Fruit fly (Drosophila melanogaster): Measurements from ENCODE around the gene Ir64a.

Gene Ir64a

dm6 chr3L:5382721-5383120, at the start of gene Ir64a:
Ir64a (minus strand) TSS chr3L:5382821.
- TF ChIP-seq jim (GFP tag; optimal IDR thresholded peaks at IDR 0.05) (no peak), Mio (GFP tag; optimal IDR thresholded peaks at IDR 0.05) (no peak), OdsH (GFP tag; optimal IDR thresholded peaks at IDR 0.05) (no peak), rgr (GFP tag; optimal IDR thresholded peaks at IDR 0.05) (no peak), Vsx2 (GFP tag; optimal IDR thresholded peaks at IDR 0.05; ENCODE audit: partially characterized antibody) (no peak), HLH106 (tag; optimal IDR thresholded peaks at IDR 0.05) (no peak), foxo (GFP tag; optimal IDR thresholded peaks at IDR 0.05) (no peak), dl (GFP tag; optimal IDR thresholded peaks at IDR 0.05; ENCODE audit: insufficient read depth in 1 of 2, partially characterized antibody in 2 of 2) (no peak), br (GFP tag; optimal IDR thresholded peaks at IDR 0.05) (no peak), N (GFP tag; optimal IDR thresholded peaks at IDR 0.05) (no peak), tai (GFP tag; optimal IDR thresholded peaks at IDR 0.05) (no peak), dmrt93B (GFP tag; optimal IDR thresholded peaks at IDR 0.05) (no peak)

dm6 chr3L:5423577-5424202, 41.1 kb upstream of the Ir64a start, which contains the start of gene DIP-delta:
DIP-delta (plus strand) TSS chr3L:5424109.
- TF ChIP-seq fru (GFP tag; optimal IDR thresholded peaks at IDR 0.05) (no peak), pan (optimal IDR thresholded peaks at IDR 0.05) (no peak), foxo (GFP tag; optimal IDR thresholded peaks at IDR 0.05) (no peak), h (GFP tag; optimal IDR thresholded peaks at IDR 0.05) (no peak), psq (GFP tag; optimal IDR thresholded peaks at IDR 0.05) (no peak), Hnf4 (GFP tag; optimal IDR thresholded peaks at IDR 0.05) (no peak), Mio (GFP tag; optimal IDR thresholded peaks at IDR 0.05) (no peak), usp (GFP tag; optimal IDR thresholded peaks at IDR 0.05) (no peak), lola (GFP tag; optimal IDR thresholded peaks at IDR 0.05) (no peak), Dfd (GFP tag; optimal IDR thresholded peaks at IDR 0.05) (no peak), brk (GFP tag; optimal IDR thresholded peaks at IDR 0.05) (no peak), tai (GFP tag; optimal IDR thresholded peaks at IDR 0.05) (no peak), Sp1 (GFP tag; optimal IDR thresholded peaks at IDR 0.05) (no peak), CrebA (GFP tag; optimal IDR thresholded peaks at IDR 0.05; ENCODE audit: borderline replicate concordance) (no peak), br (GFP tag; optimal IDR thresholded peaks at IDR 0.05) (no peak), Rel (GFP tag; optimal IDR thresholded peaks at IDR 0.05) (no peak), Rel (tag; optimal IDR thresholded peaks at IDR 0.05) (no peak), HLH106 (tag; optimal IDR thresholded peaks at IDR 0.05) (no peak), OdsH (GFP tag; optimal IDR thresholded peaks at IDR 0.05) (no peak), Hr83 (GFP tag; optimal IDR thresholded peaks at IDR 0.05; ENCODE audit: poor library complexity, severe bottlenecking) (no peak), woc (GFP tag; optimal IDR thresholded peaks at IDR 0.05) (no peak)

- TF ChIP-seq Dfd (GFP tag; optimal IDR thresholded peaks at IDR 0.05) (no peak), CG32264 (GFP tag; optimal IDR thresholded peaks at IDR 0.05) (no peak), Rel (GFP tag; optimal IDR thresholded peaks at IDR 0.05) (no peak), Rel (tag; optimal IDR thresholded peaks at IDR 0.05) (no peak), dl (GFP tag; optimal IDR thresholded peaks at IDR 0.05; ENCODE audit: insufficient read depth in 1 of 2, partially characterized antibody in 2 of 2) (no peak), psq (GFP tag; optimal IDR thresholded peaks at IDR 0.05) (no peak), rgr (GFP tag; optimal IDR thresholded peaks at IDR 0.05) (no peak), pan (optimal IDR thresholded peaks at IDR 0.05) (no peak), Myc (optimal IDR thresholded peaks at IDR 0.05) (no peak), brk (GFP tag; optimal IDR thresholded peaks at IDR 0.05) (no peak), ey (GFP tag; optimal IDR thresholded peaks at IDR 0.05) (no peak)
Measured at dm6 chr3L:5385762-5386161, 3.1 kb upstream of the Ir64a start.

dm6 chr3L:5372052-5372451, 10.6 kb downstream of the Ir64a start:
- no peak for TF ChIP-seq jim (GFP tag; optimal IDR thresholded peaks at IDR 0.05)
- TF ChIP-seq Hnf4 (GFP tag; optimal IDR thresholded peaks at IDR 0.05), result no peak
- TF ChIP-seq fru (GFP tag; optimal IDR thresholded peaks at IDR 0.05), result no peak
- no peak for TF ChIP-seq woc (GFP tag; optimal IDR thresholded peaks at IDR 0.05)
- no peak for TF ChIP-seq Dfd (GFP tag; optimal IDR thresholded peaks at IDR 0.05)
- no peak for TF ChIP-seq Rel (GFP tag; optimal IDR thresholded peaks at IDR 0.05)
- no peak for TF ChIP-seq Rel (tag; optimal IDR thresholded peaks at IDR 0.05)
- no peak for TF ChIP-seq tai (GFP tag; optimal IDR thresholded peaks at IDR 0.05)
- no peak for TF ChIP-seq N (GFP tag; optimal IDR thresholded peaks at IDR 0.05)
- no peak for TF ChIP-seq CG9705 (GFP tag; optimal IDR thresholded peaks at IDR 0.05)
- no peak for TF ChIP-seq OdsH (GFP tag; optimal IDR thresholded peaks at IDR 0.05)

All from whole organism, wandering third instar larva.